Worm (Caenorhabditis elegans) whole organism, young adult: ENCODE data around the gene C49F8.14.

Source experiments
- B0261.1 ChIP-seq: sonication (generic microtip); optimal IDR thresholded peaks from 2 replicates; lab custom pipeline; 2016; ENCODE audit warnings: mild to moderate bottlenecking, missing genetic modification characterization, moderate library complexity, missing compliant biosample characterization
- Y95B8A.8 ChIP-seq: fragments of 200-800 bp; sonication (Bioruptor generic); IDR thresholded peaks from 2 replicates; pipeline ENCODE4 v1.3.6; 2022; ENCODE audit warnings: missing genetic modification reagents, missing genetic modification characterization, missing compliant biosample characterization
- dox-1 ChIP-seq: fragments of 200-800 bp; sonication (Bioruptor generic); IDR thresholded peaks from 2 replicates; pipeline ENCODE4 v1.3.6; 2022; ENCODE audit warnings: missing genetic modification reagents, missing genetic modification characterization, missing compliant biosample characterization
- efl-1 ChIP-seq: fragments of 150-350 bp; optimal IDR thresholded peaks from 2 replicates; lab custom pipeline; 2014; ENCODE audit warnings: missing biosample characterization, missing genetic modification reagents, missing genetic modification characterization
- him-1 ChIP-seq: sonication (generic microtip); optimal IDR thresholded peaks from 2 replicates; lab custom pipeline; 2016; ENCODE audit warnings: missing genotype, missing genetic modification reagents, missing genetic modification characterization, missing compliant biosample characterization
- pha-4 ChIP-seq: fragments of 150-350 bp; sonication (generic microtip); optimal IDR thresholded peaks from 2 replicates; lab custom pipeline; 2014; ENCODE audit warnings: missing biosample characterization, missing genetic modification reagents, missing genetic modification characterization
- snpc-3.4 ChIP-seq: sonication (generic microtip); optimal IDR thresholded peaks from 2 replicates; lab custom pipeline; 2017; ENCODE audit warnings: missing genetic modification characterization, mild to moderate bottlenecking, missing compliant biosample characterization, antibody characterized with exemption, moderate library complexity, missing genotype, missing genetic modification reagents
- snpc-4 ChIP-seq, 5 experiments: fragments of 150-350 bp in 1 of 5; sonication (generic microtip) in 4 of 5; optimal IDR thresholded peaks; 2 replicates each; lab custom pipeline; 2014 to 2018; ENCODE audit warnings: missing genetic modification characterization in 5 of 5, missing biosample characterization in 3 of 5, antibody characterized with exemption in 2 of 5, mild to moderate bottlenecking in 2 of 5, missing compliant biosample characterization in 2 of 5, missing genotype in 2 of 5, moderate library complexity in 2 of 5, missing genetic modification reagents in 1 of 5

DNA sequence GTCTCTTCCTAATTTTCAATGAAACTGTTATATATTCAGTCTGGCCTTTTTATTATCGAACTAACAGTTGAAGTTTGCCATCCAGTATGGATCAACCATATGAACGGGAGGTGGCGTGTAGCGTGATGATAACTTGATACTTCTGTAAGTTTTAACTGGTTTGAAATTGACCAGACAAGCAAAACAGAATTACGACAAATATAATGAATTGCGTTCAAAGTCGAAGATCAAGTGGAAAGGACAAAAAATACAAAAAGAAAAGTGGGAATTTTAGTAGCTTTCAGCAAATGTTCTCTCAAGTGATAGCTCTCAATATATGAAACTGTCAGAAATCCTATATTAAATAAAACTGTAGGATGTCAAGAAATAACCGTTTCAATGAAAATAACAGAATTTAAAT is at the start of gene C49F8.14, which contains the start of gene gem-1:
- TF ChIP-seq efl-1 (GFP tag; lab: Kevin White, UChicago) (no peak), snpc-3.4 (tag; lab: Kevin White, UChicago) (no peak), B0261.1 (tag; lab: Kevin White, UChicago) (no peak), snpc-4 (GFP tag; optimal IDR thresholded peaks at IDR 0.05; lab: Kevin White, UChicago) (no peak), snpc-4 (tag; optimal IDR thresholded peaks at IDR 0.05; lab: Kevin White, UChicago) (no peak), him-1 (no peak), dox-1 (GFP tag; lab: Robert Waterston, UW) (no peak), pha-4 (no peak), Y95B8A.8 (no peak)
